Fruit fly (Drosophila melanogaster) S2 (cell line): ENCODE results near the gene CG8209.

ENCODE experiments used
- CG8478 ChIP-seq: fragments of >200 bp; optimal IDR thresholded peaks from 2 replicates; lab custom pipeline; 2018
- CTCF ChIP-seq, 2 experiments: fragments of >200 bp; optimal IDR thresholded peaks; 2 replicates each; lab custom pipeline; 2018

The CG8209 gene

DNA sequence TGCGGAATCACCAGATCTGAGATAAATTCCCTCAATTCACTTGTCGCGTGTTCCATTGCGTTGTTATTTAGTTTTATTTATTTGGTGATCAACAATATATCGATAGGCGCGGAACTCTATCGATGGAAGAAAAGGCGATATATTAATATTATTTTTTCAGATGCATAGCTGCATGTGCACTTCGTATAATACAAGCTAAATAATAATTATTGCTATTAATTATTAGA, 2.3 kb downstream of the CG8209 start, which contains the start of gene Pop4:
Gene Pop4, minus strand, starts transcription at position 101 of the 227 bp plus-strand sequence.
- TF ChIP-seq CTCF (optimal IDR thresholded peaks at IDR 0.05; lab: Kevin White, UChicago) (no peak), CG8478 (lab: Kevin White, UChicago) (no peak)

- TF ChIP-seq CG8478 (lab: Kevin White, UChicago) = no peak
- peak; percentile 31 to 61 for TF ChIP-seq CTCF (optimal IDR thresholded peaks at IDR 0.05; lab: Kevin White, UChicago)
These were observed 2.8 kb downstream of the CG8209 start, which contains the start of gene nmo for dm6 chr3L:7978777-7979649. Gene nmo (plus strand): TSS chr3L:7979046.

DNA sequence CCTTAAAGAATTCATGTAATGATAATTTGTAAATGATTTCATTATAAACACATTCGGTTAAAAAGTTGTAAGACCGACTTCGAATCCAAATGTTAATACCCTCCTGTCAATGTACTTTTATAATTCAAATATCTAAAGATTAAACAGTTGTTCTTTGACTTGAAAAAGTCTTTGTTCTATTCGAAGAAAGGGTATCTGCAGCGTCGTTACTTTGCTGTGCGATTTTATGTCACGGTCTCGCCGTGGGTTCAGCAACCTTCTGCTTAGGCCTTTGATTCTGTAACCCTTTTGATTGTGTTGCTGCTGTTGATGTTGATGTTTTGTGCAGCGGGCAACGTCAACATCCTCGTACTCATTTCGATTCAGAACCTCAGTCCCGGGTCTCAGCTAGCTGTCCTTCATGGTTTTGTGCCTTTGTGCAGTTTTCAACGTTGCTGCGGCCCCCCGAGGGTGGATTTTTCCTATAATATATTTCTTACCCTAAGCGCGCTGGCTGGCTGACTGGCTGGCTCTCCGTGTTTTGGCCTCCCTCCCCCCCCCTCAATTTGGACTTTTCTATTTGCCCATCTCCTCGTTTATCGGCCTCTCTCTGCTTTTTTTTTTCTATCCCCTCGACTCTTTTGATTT, 5.1 kb downstream of the CG8209 start:
- TF ChIP-seq CG8478 (lab: Kevin White, UChicago) = no peak
- TF ChIP-seq CTCF (optimal IDR thresholded peaks at IDR 0.05; lab: Kevin White, UChicago) = no peak

- TF ChIP-seq CTCF (optimal IDR thresholded peaks at IDR 0.05; lab: Kevin White, UChicago) (no peak), CG8478 (lab: Kevin White, UChicago) (no peak)
These were observed 5.8 kb downstream of the CG8209 start for dm6 chr3L:7981956-7982355.

DNA sequence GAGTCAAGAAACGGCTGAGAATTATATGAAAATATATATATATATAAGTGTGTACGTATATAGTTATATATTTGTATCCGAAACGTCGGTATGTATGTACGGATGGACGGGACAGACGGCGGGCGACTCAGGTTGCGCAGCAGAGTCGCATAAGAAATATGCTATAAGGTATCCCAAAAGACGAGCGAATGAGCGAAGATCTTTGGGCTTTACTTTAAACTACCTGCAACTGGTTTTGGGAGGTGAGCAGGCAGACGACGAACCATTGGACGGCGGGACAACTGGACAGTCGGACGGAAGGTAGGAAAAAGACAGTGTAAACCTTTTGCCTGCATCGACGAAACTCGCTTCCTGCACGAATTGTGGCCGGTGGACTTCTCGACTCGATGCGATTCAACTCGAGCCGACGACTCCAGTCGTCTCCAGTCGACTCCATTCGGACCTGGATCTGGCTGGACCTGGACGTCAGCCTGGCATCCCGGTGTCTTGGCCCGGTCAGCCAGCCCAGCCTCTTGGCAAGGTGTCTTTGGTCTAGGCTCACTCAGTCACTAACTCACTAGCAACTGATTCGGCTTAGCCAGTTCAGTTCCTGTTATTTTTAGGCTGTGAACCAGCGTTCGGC, 7.5 kb downstream of the CG8209 start:
- no peak for TF ChIP-seq CG8478 (lab: Kevin White, UChicago)
- TF ChIP-seq CTCF (optimal IDR thresholded peaks at IDR 0.05; lab: Kevin White, UChicago) = no peak

dm6 chr3L:7984623-7985237, 8.5 kb downstream of the CG8209 start:
- no peak for TF ChIP-seq CTCF (optimal IDR thresholded peaks at IDR 0.05; lab: Kevin White, UChicago)
- TF ChIP-seq CG8478 (lab: Kevin White, UChicago) = no peak

DNA sequence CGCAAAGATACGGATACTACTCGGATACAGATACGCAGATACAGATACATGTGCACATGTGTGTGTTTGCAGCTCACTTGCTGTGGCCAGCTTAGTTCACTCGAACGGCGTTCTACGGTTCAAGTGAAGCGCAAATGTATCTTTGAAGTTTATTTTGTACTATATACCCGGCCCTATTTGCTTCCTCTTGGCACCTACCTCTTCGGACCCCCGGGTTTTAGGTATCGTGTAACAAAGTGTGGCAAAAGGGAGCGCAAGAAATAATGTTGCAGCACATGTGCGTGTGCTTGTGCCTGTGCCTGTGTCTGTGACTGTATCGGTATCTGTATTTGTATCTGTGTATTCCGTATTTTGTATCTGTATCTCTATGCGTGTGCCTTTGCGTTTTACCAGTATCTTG, 12.2 kb downstream of the CG8209 start:
- no peak for TF ChIP-seq CTCF (optimal IDR thresholded peaks at IDR 0.05; lab: Kevin White, UChicago)
- no peak for TF ChIP-seq CG8478 (lab: Kevin White, UChicago)

- TF ChIP-seq CG8478 (lab: Kevin White, UChicago) (no peak), CTCF (optimal IDR thresholded peaks at IDR 0.05; lab: Kevin White, UChicago) (no peak)
These were observed 12.8 kb downstream of the CG8209 start for dm6 chr3L:7988828-7989673.

- TF ChIP-seq CTCF (optimal IDR thresholded peaks at IDR 0.05; lab: Kevin White, UChicago) = no peak
These were observed 14.1 kb downstream of the CG8209 start for dm6 chr3L:7990256-7990655.

dm6 chr3L:7992854-7993253, 16.6 kb downstream of the CG8209 start:
- no peak for TF ChIP-seq CG8478 (lab: Kevin White, UChicago)
- TF ChIP-seq CTCF (optimal IDR thresholded peaks at IDR 0.05; lab: Kevin White, UChicago) = no peak

dm6 chr3L:7993570-7994319, 17.5 kb downstream of the CG8209 start:
- TF ChIP-seq CTCF (optimal IDR thresholded peaks at IDR 0.05; lab: Kevin White, UChicago) = no peak
- TF ChIP-seq CG8478 (lab: Kevin White, UChicago) = no peak

DNA sequence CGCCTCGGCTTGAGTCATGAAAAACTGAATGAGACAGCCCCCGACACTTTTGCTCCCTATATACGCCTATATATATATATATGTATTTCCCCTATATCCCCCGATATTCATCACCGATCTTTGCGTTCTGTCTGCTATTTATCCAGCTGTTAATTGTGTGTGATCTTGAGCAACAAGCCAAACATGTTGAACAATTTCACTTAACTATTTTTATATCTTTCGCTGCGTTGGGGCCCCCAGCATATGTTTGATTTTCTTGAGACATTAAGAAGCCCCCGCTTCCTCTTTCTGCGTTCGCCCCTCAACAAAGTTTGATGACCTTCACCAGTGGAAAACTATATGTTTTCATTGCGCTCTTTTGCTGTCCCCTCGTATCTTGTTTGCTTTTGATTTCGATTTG, 20.2 kb downstream of the CG8209 start:
- TF ChIP-seq CTCF (optimal IDR thresholded peaks at IDR 0.05; lab: Kevin White, UChicago) = no peak
- TF ChIP-seq CG8478 (lab: Kevin White, UChicago) = no peak

dm6 chr3L:7999933-8000332, 23.7 kb downstream of the CG8209 start:
- no peak for TF ChIP-seq CG8478 (lab: Kevin White, UChicago)
- TF ChIP-seq CTCF (optimal IDR thresholded peaks at IDR 0.05; lab: Kevin White, UChicago) = no peak
